Fruit fly (Drosophila melanogaster) whole organism, adult: ENCODE results near the gene CG8319.

Experiments used
- CG14711 ChIP-seq: fragments of 200-800 bp; sonication (Bioruptor generic); optimal IDR thresholded peaks from 2 replicates; lab custom pipeline; 2018; ENCODE audit warnings: missing biosample characterization, mild to moderate bottlenecking, missing genetic modification characterization, moderate library complexity
- CG33017 ChIP-seq: fragments of 200-800 bp; sonication (Bioruptor generic); optimal IDR thresholded peaks from 2 replicates; lab custom pipeline; 2018; ENCODE audit warnings: missing biosample characterization, mild to moderate bottlenecking, missing genetic modification characterization, moderate library complexity
- CG7045 ChIP-seq: fragments of 200-800 bp; sonication (Bioruptor generic); optimal IDR thresholded peaks from 2 replicates; lab custom pipeline; 2017; ENCODE audit warnings: missing biosample characterization, mild to moderate bottlenecking, missing genetic modification characterization
- Crg-1 ChIP-seq: fragments of 200-800 bp; sonication (Bioruptor generic); optimal IDR thresholded peaks from 2 replicates; lab custom pipeline; 2016; ENCODE audit warnings: missing biosample characterization, missing genetic modification characterization
- bab1 ChIP-seq: fragments of 200-800 bp; sonication (Bioruptor generic); optimal IDR thresholded peaks from 3 replicates; lab custom pipeline; 2019; ENCODE audit warnings: missing biosample characterization, mild to moderate bottlenecking, missing genetic modification characterization, moderate library complexity
- kay ChIP-seq: fragments of 200-800 bp; sonication (Bioruptor generic); peaks from one replicate; lab custom pipeline; 2016; ENCODE audit warnings: missing biosample characterization, missing genetic modification characterization, borderline replicate concordance

- no peak for TF ChIP-seq kay (GFP tag; lab: Kevin White, UChicago)
- no peak for TF ChIP-seq CG7045 (GFP tag; lab: Kevin White, UChicago)
- TF ChIP-seq bab1 (GFP tag; lab: Kevin White, UChicago), result no peak
- TF ChIP-seq CG14711 (tag; lab: Kevin White, UChicago), result no peak
- TF ChIP-seq CG33017 (tag; lab: Kevin White, UChicago), result no peak
- no peak for TF ChIP-seq Crg-1
Measured at dm6 chr3R:9606913-9607804, 20.0 kb upstream of the CG8319 start.
